Worm (Caenorhabditis elegans) whole organism, late embryonic: ENCODE results near the gene ZC477.7.

ENCODE experiments used
- fkh-10 ChIP-seq: fragments of 150-350 bp; optimal IDR thresholded peaks from 2 replicates; lab custom pipeline; 2014; ENCODE audit warnings: missing biosample characterization, missing genetic modification reagents, missing genetic modification characterization
- pha-4 ChIP-seq: fragments of 150-350 bp; optimal IDR thresholded peaks from 2 replicates; lab custom pipeline; 2018; ENCODE audit warnings: missing biosample characterization, missing genetic modification reagents, missing genetic modification characterization

ce11 chrIV:7114599-7114998 is 3.3 kb upstream of the ZC477.7 start, which contains the start of gene nas-8:
- TF ChIP-seq fkh-10 (GFP tag; lab: Kevin White, UChicago): no peak
- no peak for TF ChIP-seq pha-4 (tag; lab: Kevin White, UChicago)
